Fruit fly (Drosophila melanogaster): ENCODE data around the gene CG5961.
A peak's percentile ranks its signal among the peaks of the same experiment; 100 is the strongest.

Gene CG5961

DNA sequence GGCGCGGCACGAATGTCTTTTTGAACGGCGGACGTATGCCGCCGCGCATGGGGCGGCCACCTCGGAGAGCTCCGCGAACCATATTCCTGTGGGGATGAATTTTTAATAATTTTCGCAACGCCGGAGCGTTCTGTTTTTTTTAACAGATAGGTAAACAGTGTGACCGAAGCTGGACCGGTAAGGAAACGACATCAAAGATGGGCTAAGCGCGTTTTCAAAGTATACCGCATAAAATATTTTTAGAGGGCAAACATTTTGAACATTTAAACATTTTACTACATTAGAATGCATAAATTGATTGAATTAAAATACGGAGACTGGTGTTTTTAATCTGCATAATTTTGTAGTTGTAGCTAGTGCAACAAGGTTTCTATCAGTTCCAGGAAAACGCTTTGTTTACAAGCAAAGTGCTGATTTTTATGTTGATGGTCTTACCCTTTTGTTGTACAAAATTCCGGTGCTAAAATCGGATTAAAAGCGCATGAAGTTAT, 30.9 kb downstream of the CG5961 start, which contains the start of the genes CG5641 and CG5245 (continued):
- no peak for TF ChIP-seq CG6854 (GFP tag; optimal IDR thresholded peaks at IDR 0.05)

DNA sequence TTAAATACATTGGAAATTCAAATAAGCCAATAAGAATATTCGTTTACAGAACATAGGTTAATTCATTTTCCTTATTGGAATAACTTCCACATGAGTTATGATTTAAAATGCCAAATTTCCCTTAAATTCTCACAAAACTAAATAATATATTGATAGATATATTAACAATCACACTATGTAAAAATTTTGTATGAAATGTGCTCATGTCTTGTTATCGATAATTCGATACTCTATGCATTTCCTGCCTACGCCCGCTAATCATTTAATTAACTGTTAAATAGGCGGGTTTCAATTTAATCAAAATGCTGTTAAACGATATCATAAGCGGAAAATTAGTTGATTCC, 33.8 kb downstream of the CG5961 start, which contains the start of gene NANS:
Gene NANS (plus strand): TSS at position 269 of the 344 bp plus-strand sequence.
- no peak for TF ChIP-seq crp (GFP tag; optimal IDR thresholded peaks at IDR 0.05)
- no peak for TF ChIP-seq row (GFP tag; IDR thresholded peaks at IDR 0.05)
- peak; percentile 9 for TF ChIP-seq Fer3 (tag; optimal IDR thresholded peaks at IDR 0.05)
- no peak for TF ChIP-seq vnd (GFP tag; IDR thresholded peaks at IDR 0.05; ENCODE audit: partially characterized antibody)
- TF ChIP-seq shn (GFP tag; optimal IDR thresholded peaks at IDR 0.05): no peak
- TF ChIP-seq Lim3 (GFP tag; IDR thresholded peaks at IDR 0.05): no peak
- no peak for TF ChIP-seq Aef1 (GFP tag; IDR thresholded peaks at IDR 0.05)
- no peak for TF ChIP-seq gsb-n (tag; optimal IDR thresholded peaks at IDR 0.05)
- TF ChIP-seq ind (GFP tag; optimal IDR thresholded peaks at IDR 0.05): no peak
- no peak for TF ChIP-seq prd (optimal IDR thresholded peaks at IDR 0.05)
- no peak for TF ChIP-seq prd (GFP tag; IDR thresholded peaks at IDR 0.05)
- no peak for TF ChIP-seq CG31441 (GFP tag; IDR thresholded peaks at IDR 0.05)
- no peak for TF ChIP-seq CG4328 (GFP tag; optimal IDR thresholded peaks at IDR 0.05)
- no peak for TF ChIP-seq CG34376 (GFP tag; optimal IDR thresholded peaks at IDR 0.05)
- no peak for TF ChIP-seq psq (GFP tag; optimal IDR thresholded peaks at IDR 0.05)
- TF ChIP-seq CG3065 (GFP tag; optimal IDR thresholded peaks at IDR 0.05): no peak
- TF ChIP-seq Hr78 (GFP tag; optimal IDR thresholded peaks at IDR 0.05): no peak
- no peak for TF ChIP-seq Hmr (GFP tag; optimal IDR thresholded peaks at IDR 0.05)
- no peak for TF ChIP-seq dati (GFP tag; IDR thresholded peaks at IDR 0.05)
- peak; percentile 65 for TF ChIP-seq CG34224 (GFP tag; IDR thresholded peaks at IDR 0.05; ENCODE audit: partially characterized antibody)
- TF ChIP-seq CG9932 (GFP tag; IDR thresholded peaks at IDR 0.05): no peak
- 0 out of 2 replicates have a peak, but pooled peaks have one; percentile 27 for TF ChIP-seq unc-4 (GFP tag; IDR thresholded peaks at IDR 0.05; ENCODE audit: partially characterized antibody)
- TF ChIP-seq CG9797 (GFP tag; optimal IDR thresholded peaks at IDR 0.05): no peak
- TF ChIP-seq dan (GFP tag; IDR thresholded peaks at IDR 0.05): no peak
- TF ChIP-seq CG9609 (GFP tag; optimal IDR thresholded peaks at IDR 0.05): no peak
- no peak for TF ChIP-seq CG12236 (GFP tag; optimal IDR thresholded peaks at IDR 0.05)
- peak; percentile 5 for TF ChIP-seq CG13296 (GFP tag; optimal IDR thresholded peaks at IDR 0.05)
- no peak for TF ChIP-seq CG1792 (GFP tag; optimal IDR thresholded peaks at IDR 0.05)
- no peak for TF ChIP-seq CG6683 (GFP tag; optimal IDR thresholded peaks at IDR 0.05)
- no peak for TF ChIP-seq trh (GFP tag; optimal IDR thresholded peaks at IDR 0.05)
- no peak for TF ChIP-seq CG11723 (GFP tag; optimal IDR thresholded peaks at IDR 0.05)
- TF ChIP-seq HLH4C (GFP tag; IDR thresholded peaks at IDR 0.05; ENCODE audit: partially characterized antibody): peak; percentile 41; the same call in 1 of the 3 replicates
- peak; percentile 18; the same call in 1 of the 2 replicates for TF ChIP-seq CG13287 (GFP tag; IDR thresholded peaks at IDR 0.05; ENCODE audit: partially characterized antibody)
- TF ChIP-seq CG13624 (GFP tag; optimal IDR thresholded peaks at IDR 0.05): no peak
- TF ChIP-seq Lhr (GFP tag; optimal IDR thresholded peaks at IDR 0.05): no peak
- no peak for TF ChIP-seq bbx (GFP tag; IDR thresholded peaks at IDR 0.05; ENCODE audit: partially characterized antibody)
- no peak for TF ChIP-seq nom (GFP tag; optimal IDR thresholded peaks at IDR 0.05)
- TF ChIP-seq CG11560 (tag; IDR thresholded peaks at IDR 0.05): no peak
- no peak for TF ChIP-seq CG7372 (GFP tag; IDR thresholded peaks at IDR 0.05)
- TF ChIP-seq fd64A (GFP tag; optimal IDR thresholded peaks at IDR 0.05): no peak
- no peak for TF ChIP-seq CG9817 (tag; optimal IDR thresholded peaks at IDR 0.05)
- TF ChIP-seq Bdp1 (GFP tag; optimal IDR thresholded peaks at IDR 0.05): no peak
- no peak for TF ChIP-seq CG18599 (GFP tag; optimal IDR thresholded peaks at IDR 0.05)
- TF ChIP-seq CG15696 (tag; optimal IDR thresholded peaks at IDR 0.05): no peak
- TF ChIP-seq YL-1 (GFP tag; optimal IDR thresholded peaks at IDR 0.05): no peak
- TF ChIP-seq Dp (GFP tag; optimal IDR thresholded peaks at IDR 0.05): peak; percentile 27
- TF ChIP-seq kay (GFP tag; optimal IDR thresholded peaks at IDR 0.05): no peak
